Worm (Caenorhabditis elegans): ENCODE data around the gene Y44F5A.1.

ce11 chrIII:4240126-4240525 is 7.3 kb downstream of the Y44F5A.1 start:
- TF ChIP-seq lin-1 (GFP tag; IDR thresholded peaks at IDR 0.05) = no peak
- TF ChIP-seq daf-8 (GFP tag; IDR thresholded peaks at IDR 0.05) = no peak
- no peak for TF ChIP-seq lir-3 (tag; optimal IDR thresholded peaks at IDR 0.05)

Measured in whole organism, L4 larva.